Fruit fly (Drosophila melanogaster): ENCODE measurements around the gene CG7298.

The CG7298 gene

dm6 chr3L:20203587-20203986 is at the start of gene CG7298:
Gene CG7298 (minus strand): TSS chr3L:20203687.
- TF ChIP-seq EcR (GFP tag; optimal IDR thresholded peaks at IDR 0.05) (no peak), CG8159 (tag; optimal IDR thresholded peaks at IDR 0.05) (no peak), D1 (tag; optimal IDR thresholded peaks at IDR 0.05) (no peak), Pif1A (GFP tag; optimal IDR thresholded peaks at IDR 0.05) (no peak), CG9948 (tag; optimal IDR thresholded peaks at IDR 0.05) (no peak), rn (GFP tag; IDR thresholded peaks at IDR 0.05) (no peak), CG14655 (GFP tag; optimal IDR thresholded peaks at IDR 0.05) (no peak), CG34367 (tag; optimal IDR thresholded peaks at IDR 0.05) (no peak), CG15710 (tag; optimal IDR thresholded peaks at IDR 0.05) (no peak), Pif1B (GFP tag; optimal IDR thresholded peaks at IDR 0.05) (no peak), Snoo (tag; optimal IDR thresholded peaks at IDR 0.05) (no peak), fd96Ca (GFP tag; IDR thresholded peaks at IDR 0.05) (no peak), Ets98B (GFP tag; IDR thresholded peaks at IDR 0.05) (no peak), CG17806 (tag; optimal IDR thresholded peaks at IDR 0.05) (no peak), CG12605 (GFP tag; IDR thresholded peaks at IDR 0.05) (no peak), CG4496 (GFP tag; IDR thresholded peaks at IDR 0.05) (no peak), CG32121 (GFP tag; IDR thresholded peaks at IDR 0.05) (no peak), CG8301 (tag; optimal IDR thresholded peaks at IDR 0.05) (no peak)

dm6 chr3L:20247513-20248173 is 44.2 kb upstream of the CG7298 start, which contains the start of gene rdgC:
Gene rdgC (plus strand): TSS chr3L:20248080.
- TF ChIP-seq CG9948 (tag; optimal IDR thresholded peaks at IDR 0.05): peak; percentile 87
- TF ChIP-seq CG34367 (tag; optimal IDR thresholded peaks at IDR 0.05): peak; percentile 89
- TF ChIP-seq CG14655 (GFP tag; optimal IDR thresholded peaks at IDR 0.05): peak; percentile 89
- TF ChIP-seq rn (GFP tag; IDR thresholded peaks at IDR 0.05): peak; percentile 86
- TF ChIP-seq Snoo (tag; optimal IDR thresholded peaks at IDR 0.05): peak; percentile 83
- peak; percentile 78 for TF ChIP-seq gl (tag; optimal IDR thresholded peaks at IDR 0.05)
- TF ChIP-seq CG13204 (GFP tag; optimal IDR thresholded peaks at IDR 0.05): peak; percentile 12
- TF ChIP-seq Pif1B (GFP tag; optimal IDR thresholded peaks at IDR 0.05): peak; percentile 79
- peak; percentile 89 for TF ChIP-seq CG15710 (tag; optimal IDR thresholded peaks at IDR 0.05)
- TF ChIP-seq CG32121 (GFP tag; IDR thresholded peaks at IDR 0.05): peak; percentile 96
- TF ChIP-seq CG8301 (tag; optimal IDR thresholded peaks at IDR 0.05): peak; percentile 92
- peak; percentile 92 for TF ChIP-seq Pif1A (GFP tag; optimal IDR thresholded peaks at IDR 0.05)
- peak; percentile 98 for TF ChIP-seq CG4496 (GFP tag; IDR thresholded peaks at IDR 0.05)
- peak; percentile 91 for TF ChIP-seq CG17806 (tag; optimal IDR thresholded peaks at IDR 0.05)
- no peak for TF ChIP-seq EcR (GFP tag; optimal IDR thresholded peaks at IDR 0.05)
- peak; percentile 64 for TF ChIP-seq D1 (tag; optimal IDR thresholded peaks at IDR 0.05)
- peak; percentile 94 for TF ChIP-seq CG12605 (GFP tag; IDR thresholded peaks at IDR 0.05)
- peak; percentile 69 for TF ChIP-seq CG10348 (GFP tag; IDR thresholded peaks at IDR 0.05)
- peak; percentile 93 for TF ChIP-seq fd96Ca (GFP tag; IDR thresholded peaks at IDR 0.05)
- peak; percentile 93 for TF ChIP-seq CG8159 (tag; optimal IDR thresholded peaks at IDR 0.05)
- peak; percentile 97 for TF ChIP-seq Ets98B (GFP tag; IDR thresholded peaks at IDR 0.05)

dm6 chr3L:20241987-20242982 is 38.8 kb upstream of the CG7298 start:
- TF ChIP-seq gl (tag; optimal IDR thresholded peaks at IDR 0.05) (no peak), CG14655 (GFP tag; optimal IDR thresholded peaks at IDR 0.05) (no peak), rn (GFP tag; IDR thresholded peaks at IDR 0.05) (0 out of 2 replicates have a peak, but pooled peaks have one; percentile 10), Pif1A (GFP tag; optimal IDR thresholded peaks at IDR 0.05) (no peak), CG32121 (GFP tag; IDR thresholded peaks at IDR 0.05) (peak; percentile 61; the same call in 1 of the 2 replicates), Pif1B (GFP tag; optimal IDR thresholded peaks at IDR 0.05) (peak; percentile 39), Ets98B (GFP tag; IDR thresholded peaks at IDR 0.05) (peak; percentile 50; the same call in 1 of the 2 replicates), CG12605 (GFP tag; IDR thresholded peaks at IDR 0.05) (no peak; the same call in none of the 2 replicates), CG9948 (tag; optimal IDR thresholded peaks at IDR 0.05) (peak; percentile 47), CG8301 (tag; optimal IDR thresholded peaks at IDR 0.05) (peak; percentile 15), CG10348 (GFP tag; IDR thresholded peaks at IDR 0.05) (no peak), fd96Ca (GFP tag; IDR thresholded peaks at IDR 0.05) (no peak), CG15710 (tag; optimal IDR thresholded peaks at IDR 0.05) (peak; percentile 48), CG34367 (tag; optimal IDR thresholded peaks at IDR 0.05) (peak; percentile 29), CG4496 (GFP tag; IDR thresholded peaks at IDR 0.05) (peak; percentile 81), D1 (tag; optimal IDR thresholded peaks at IDR 0.05) (no peak), CG13204 (GFP tag; optimal IDR thresholded peaks at IDR 0.05) (no peak), CG8159 (tag; optimal IDR thresholded peaks at IDR 0.05) (peak; percentile 53), Snoo (tag; optimal IDR thresholded peaks at IDR 0.05) (peak; percentile 45), CG17806 (tag; optimal IDR thresholded peaks at IDR 0.05) (peak; percentile 19), EcR (GFP tag; optimal IDR thresholded peaks at IDR 0.05) (no peak)

- TF ChIP-seq Snoo (tag; optimal IDR thresholded peaks at IDR 0.05) (no peak), CG14655 (GFP tag; optimal IDR thresholded peaks at IDR 0.05) (no peak), D1 (tag; optimal IDR thresholded peaks at IDR 0.05) (no peak), CG4496 (GFP tag; IDR thresholded peaks at IDR 0.05) (0 out of 3 replicates have a peak, but pooled peaks have one; percentile 7), CG9948 (tag; optimal IDR thresholded peaks at IDR 0.05) (no peak), rn (GFP tag; IDR thresholded peaks at IDR 0.05) (no peak), gl (tag; optimal IDR thresholded peaks at IDR 0.05) (no peak), CG12605 (GFP tag; IDR thresholded peaks at IDR 0.05) (no peak), EcR (GFP tag; optimal IDR thresholded peaks at IDR 0.05) (peak; percentile 21), CG15710 (tag; optimal IDR thresholded peaks at IDR 0.05) (no peak), CG10348 (GFP tag; IDR thresholded peaks at IDR 0.05) (no peak), CG17806 (tag; optimal IDR thresholded peaks at IDR 0.05) (no peak), CG8159 (tag; optimal IDR thresholded peaks at IDR 0.05) (no peak), CG32121 (GFP tag; IDR thresholded peaks at IDR 0.05) (0 out of 2 replicates have a peak, but pooled peaks have one; percentile 21), Pif1B (GFP tag; optimal IDR thresholded peaks at IDR 0.05) (no peak)
Observed at dm6 chr3L:20241163-20241970, 37.9 kb upstream of the CG7298 start, which contains the start of the genes CG6951 and CG17233. Gene CG6951 (plus strand): TSS chr3L:20241267. Gene CG17233 (minus strand): TSS chr3L:20241903.

All from whole organism, pupa.